Worm (Caenorhabditis elegans): ENCODE data around the gene sul-3.

The sul-3 gene

ce11 chrX:7834117-7834516 lies at the start of gene sul-3:
sul-3 (minus strand) TSS chrX:7834217.
- TF ChIP-seq C34B4.2 (tag; optimal IDR thresholded peaks at IDR 0.05) (no peak), egl-27 (tag; optimal IDR thresholded peaks at IDR 0.05) (no peak), aha-1 (tag; optimal IDR thresholded peaks at IDR 0.05) (no peak), alr-1 (tag; optimal IDR thresholded peaks at IDR 0.05; ENCODE audit: borderline replicate concordance) (no peak), ceh-8 (GFP tag; optimal IDR thresholded peaks at IDR 0.05) (no peak), unc-86 (tag; optimal IDR thresholded peaks at IDR 0.05) (no peak), ceh-82 (tag; optimal IDR thresholded peaks at IDR 0.05) (no peak), mab-9 (GFP tag; IDR thresholded peaks at IDR 0.05) (no peak), nhr-71 (tag; optimal IDR thresholded peaks at IDR 0.05) (no peak), nhr-47 (tag; optimal IDR thresholded peaks at IDR 0.05) (no peak), unc-30 (tag; optimal IDR thresholded peaks at IDR 0.05) (no peak)

DNA sequence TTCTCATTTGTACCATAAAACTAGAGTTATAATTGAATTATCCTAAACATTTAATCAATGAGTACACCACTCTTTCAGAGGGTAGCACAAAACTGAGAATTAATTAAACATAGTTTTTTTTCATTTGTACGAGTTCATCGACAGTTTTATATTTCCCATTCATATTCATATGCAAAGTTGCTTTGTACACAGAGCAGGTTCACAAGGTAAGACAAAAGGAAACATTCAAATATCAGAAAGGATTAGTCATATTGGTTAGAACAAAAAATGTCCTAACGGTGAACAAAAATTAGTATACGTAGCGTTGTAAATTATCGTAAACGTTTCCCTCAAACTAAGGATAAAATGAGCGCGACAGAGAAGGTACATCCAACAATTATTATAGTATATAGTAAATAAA lies 47.3 kb upstream of the sul-3 start:
- no peak for TF ChIP-seq ceh-82 (tag; optimal IDR thresholded peaks at IDR 0.05)
- no peak for TF ChIP-seq nhr-11 (tag; optimal IDR thresholded peaks at IDR 0.05)
- TF ChIP-seq snpc-4 (tag; optimal IDR thresholded peaks at IDR 0.05) = no peak
- no peak for TF ChIP-seq pag-3 (tag; optimal IDR thresholded peaks at IDR 0.05; ENCODE audit: borderline replicate concordance, insufficient read depth)
- no peak for TF ChIP-seq ces-1 (GFP tag; optimal IDR thresholded peaks at IDR 0.05)
- no peak for TF ChIP-seq ceh-63 (GFP tag; optimal IDR thresholded peaks at IDR 0.05)

DNA sequence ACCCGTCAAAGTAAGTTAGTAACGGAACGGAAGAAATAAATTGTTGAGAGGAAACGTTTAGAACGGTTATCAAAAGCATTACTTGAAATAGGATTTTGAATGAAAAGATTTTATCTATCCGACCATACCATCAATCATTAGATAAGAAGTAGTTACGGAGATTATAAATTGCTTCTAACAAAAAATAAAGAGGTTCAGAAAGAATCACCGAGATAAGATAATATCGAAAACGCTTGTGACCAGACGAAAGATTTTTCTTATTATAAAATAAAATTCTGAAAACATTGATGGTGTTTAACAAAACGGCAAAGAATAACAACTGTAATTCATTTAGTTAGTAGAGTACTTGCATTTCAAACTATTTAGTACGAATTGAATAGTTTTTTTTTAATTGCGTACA lies 46.8 kb upstream of the sul-3 start, which contains the start of gene C39D10.8:
Gene C39D10.8, minus strand, starts transcription at position 101 of the 400 bp plus-strand sequence.
- TF ChIP-seq lin-14 (GFP tag; optimal IDR thresholded peaks at IDR 0.05) = peak; percentile 21
- TF ChIP-seq elt-3 (tag; optimal IDR thresholded peaks at IDR 0.05) = peak in 1 of 6 experiments; percentile 2
- TF ChIP-seq nhr-237 (tag; optimal IDR thresholded peaks at IDR 0.05) = no peak
- TF ChIP-seq blmp-1 (tag; optimal IDR thresholded peaks at IDR 0.05) = peak; percentile 17

DNA sequence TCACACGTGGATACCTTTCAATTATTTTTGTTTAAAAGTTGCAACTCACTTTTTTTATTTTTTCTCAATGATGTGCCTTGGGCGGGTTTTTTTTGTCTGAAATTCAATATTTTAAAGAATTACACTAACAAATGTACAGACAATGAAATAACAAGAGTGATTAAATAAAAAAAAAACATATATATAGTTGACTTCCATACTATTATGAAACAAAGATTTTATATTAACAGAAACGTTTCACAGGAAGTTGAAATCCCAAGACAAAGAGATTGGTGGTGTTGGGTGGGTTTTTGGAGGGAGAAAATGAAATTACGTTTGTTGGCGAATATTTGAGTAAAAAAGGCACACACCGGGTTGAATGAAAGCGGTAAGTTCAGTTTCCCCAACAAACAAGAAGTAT lies 41.8 kb upstream of the sul-3 start, which contains the start of gene cca-1:
Gene cca-1, minus strand, starts transcription at position 101 of the 400 bp plus-strand sequence.
- TF ChIP-seq fos-1 (tag; optimal IDR thresholded peaks at IDR 0.05) (no peak), snu-23 (GFP tag; optimal IDR thresholded peaks at IDR 0.05) (no peak), tlp-1 (tag; optimal IDR thresholded peaks at IDR 0.05) (no peak), hlh-4 (tag; optimal IDR thresholded peaks at IDR 0.05) (no peak), nhr-76 (tag; optimal IDR thresholded peaks at IDR 0.05) (no peak), fkh-10 (GFP tag; optimal IDR thresholded peaks at IDR 0.05) (no peak), ceh-88 (GFP tag; IDR thresholded peaks at IDR 0.05) (no peak), lin-39 (tag; optimal IDR thresholded peaks at IDR 0.05) (no peak), zag-1 (tag; optimal IDR thresholded peaks at IDR 0.05) (no peak), ets-5 (GFP tag; IDR thresholded peaks at IDR 0.05) (no peak), blmp-1 (tag; optimal IDR thresholded peaks at IDR 0.05) (no peak), unc-98 (GFP tag; IDR thresholded peaks at IDR 0.05) (no peak), lin-35 (GFP tag; optimal IDR thresholded peaks at IDR 0.05) (no peak)

ce11 chrX:7873350-7873749 lies 39.3 kb upstream of the sul-3 start:
- TF ChIP-seq nhr-90 (tag; optimal IDR thresholded peaks at IDR 0.05; ENCODE audit: poor library complexity) (no peak), pag-3 (tag; optimal IDR thresholded peaks at IDR 0.05; ENCODE audit: borderline replicate concordance, insufficient read depth) (no peak)

DNA sequence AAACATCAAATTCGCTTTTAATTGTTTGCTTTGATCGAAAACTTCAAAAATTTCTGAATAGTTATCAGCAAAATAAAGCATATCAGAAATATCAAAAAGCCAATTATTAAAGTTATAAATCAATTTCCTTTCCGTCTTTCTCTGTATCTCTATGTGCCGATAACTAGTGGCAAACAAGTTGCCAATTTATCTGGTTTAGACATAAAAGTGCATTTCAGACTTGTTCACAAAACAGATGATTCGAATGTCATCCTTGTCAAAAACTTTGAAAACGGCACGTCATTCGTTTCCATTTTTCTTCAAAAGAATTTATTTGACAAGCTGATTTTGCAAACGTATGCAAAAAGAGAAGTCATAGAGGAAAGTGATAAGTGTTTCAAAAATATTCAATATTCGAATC lies 33.3 kb upstream of the sul-3 start:
- no peak for TF ChIP-seq mab-9 (GFP tag; IDR thresholded peaks at IDR 0.05)
- no peak for TF ChIP-seq sox-4 (tag; optimal IDR thresholded peaks at IDR 0.05)
- TF ChIP-seq unc-30 (tag; optimal IDR thresholded peaks at IDR 0.05) = no peak
- TF ChIP-seq ces-1 (GFP tag; optimal IDR thresholded peaks at IDR 0.05) = no peak
- TF ChIP-seq fkh-8 (tag; optimal IDR thresholded peaks at IDR 0.05) = no peak
- no peak for TF ChIP-seq hlh-17 (GFP tag; optimal IDR thresholded peaks at IDR 0.05; ENCODE audit: borderline replicate concordance)
- no peak for TF ChIP-seq lin-13 (GFP tag; optimal IDR thresholded peaks at IDR 0.05)
- no peak for TF ChIP-seq nhr-90 (tag; optimal IDR thresholded peaks at IDR 0.05; ENCODE audit: poor library complexity)
- no peak for TF ChIP-seq ceh-90 (tag; optimal IDR thresholded peaks at IDR 0.05)
- no peak for TF ChIP-seq vab-15 (tag; optimal IDR thresholded peaks at IDR 0.05)
- TF ChIP-seq fos-1 (tag; optimal IDR thresholded peaks at IDR 0.05) = no peak
- no peak for TF ChIP-seq nhr-84 (tag; optimal IDR thresholded peaks at IDR 0.05)
- no peak for TF ChIP-seq pag-3 (tag; optimal IDR thresholded peaks at IDR 0.05; ENCODE audit: borderline replicate concordance, insufficient read depth)
- TF ChIP-seq pqm-1 (tag; optimal IDR thresholded peaks at IDR 0.05) = no peak
- no peak for TF ChIP-seq elt-3 (tag; optimal IDR thresholded peaks at IDR 0.05)
- no peak for TF ChIP-seq ceh-63 (GFP tag; optimal IDR thresholded peaks at IDR 0.05)
- no peak for TF ChIP-seq zip-4 (GFP tag; optimal IDR thresholded peaks at IDR 0.05)
- TF ChIP-seq unc-130 (tag; optimal IDR thresholded peaks at IDR 0.05) = no peak
